Fruit fly (Drosophila melanogaster) Kc167 (cell line): Measurements from ENCODE around the gene CG13084.

Experiments used
- Myc ChIP-seq: fragments of >200 bp; optimal IDR thresholded peaks from 2 replicates; lab custom pipeline; 2017; ENCODE audit warnings: missing external identifiers
- Sin3A ChIP-seq: fragments of >200 bp; optimal IDR thresholded peaks from 2 replicates; lab custom pipeline; 2018; ENCODE audit warnings: missing external identifiers
- h ChIP-seq: fragments of >200 bp; optimal IDR thresholded peaks from 3 replicates; lab custom pipeline; 2018; ENCODE audit warnings: missing external identifiers
- insv ChIP-seq: fragments of >200 bp; optimal IDR thresholded peaks from 3 replicates; lab custom pipeline; 2018; ENCODE audit warnings: missing external identifiers
- psq ChIP-seq: fragments of >200 bp; optimal IDR thresholded peaks from 2 replicates; lab custom pipeline; 2017; ENCODE audit warnings: missing external identifiers
- ttk ChIP-seq: sonication (Bioruptor generic); optimal IDR thresholded peaks from 2 replicates; lab custom pipeline; 2017; ENCODE audit warnings: missing external identifiers

CG13084 gene

DNA sequence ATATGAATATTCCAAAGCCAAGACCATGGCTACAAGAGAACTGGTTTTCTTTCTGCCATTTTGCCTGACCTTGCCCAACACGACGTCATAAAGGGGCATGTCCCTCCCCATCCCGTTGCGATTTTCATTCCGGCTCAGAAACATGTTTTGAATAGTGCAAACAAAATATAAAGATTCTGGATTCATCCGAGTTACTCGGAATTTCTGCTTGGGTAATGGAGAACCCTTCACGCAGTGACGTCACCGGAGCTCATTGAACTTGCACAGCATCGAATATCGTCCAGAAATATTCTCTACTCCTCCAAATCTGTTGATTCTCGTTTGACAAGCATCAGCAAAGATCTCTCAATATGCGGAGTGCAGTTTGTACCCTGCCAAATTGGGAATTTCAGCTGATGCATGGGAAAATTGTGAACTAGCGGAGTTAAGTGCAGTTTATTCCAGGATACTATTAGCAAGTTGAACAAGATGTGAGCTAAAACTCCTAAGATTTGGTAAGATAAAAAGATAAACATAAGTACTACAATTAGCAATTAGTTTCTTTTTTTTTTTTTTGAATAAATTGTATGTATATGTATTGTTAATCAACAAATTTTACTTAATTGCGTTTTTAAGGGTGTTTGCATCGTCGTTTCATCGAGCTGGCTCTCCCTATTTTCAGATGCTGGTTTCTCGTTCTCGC lies 30.5 kb upstream of the CG13084 start, which contains the start of gene CG10026:
Gene CG10026 (plus strand): TSS at position 187 of the 682 bp plus-strand sequence.
- TF ChIP-seq Sin3A (lab: Kevin White, UChicago) (no peak), psq (lab: Kevin White, UChicago) (no peak)

DNA sequence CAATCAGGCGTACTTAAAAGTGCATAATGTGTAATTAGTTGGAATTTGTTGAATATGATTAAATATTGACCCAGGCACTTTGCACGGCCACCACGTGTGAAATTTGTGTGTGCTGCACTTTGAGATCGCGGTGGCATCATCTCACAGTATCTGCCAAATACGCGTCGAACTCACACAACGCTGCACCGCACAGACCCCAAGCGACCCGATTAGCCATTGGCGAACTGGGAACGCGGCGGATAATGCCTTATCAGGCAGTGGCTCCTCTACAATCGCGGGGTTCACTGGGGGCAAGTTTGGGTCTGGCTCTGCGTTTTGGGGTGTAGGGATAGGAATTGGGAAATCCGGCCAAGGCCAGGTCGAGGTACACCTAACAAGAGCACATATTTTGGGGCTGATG lies 29.5 kb upstream of the CG13084 start:
- TF ChIP-seq psq (lab: Kevin White, UChicago) (no peak), ttk (lab: Kevin White, UChicago) (no peak), Sin3A (lab: Kevin White, UChicago) (no peak)

- TF ChIP-seq ttk (lab: Kevin White, UChicago) (no peak), psq (lab: Kevin White, UChicago) (no peak), h (no peak), Sin3A (lab: Kevin White, UChicago) (no peak), Myc (lab: Kevin White, UChicago) (no peak), insv (no peak)
Observed at dm6 chr2L:19455723-19456122, 29.0 kb upstream of the CG13084 start.

- TF ChIP-seq h (no peak), Myc (lab: Kevin White, UChicago) (no peak), psq (lab: Kevin White, UChicago) (no peak), ttk (lab: Kevin White, UChicago) (no peak), insv (no peak), Sin3A (lab: Kevin White, UChicago) (no peak)
Observed at dm6 chr2L:19457890-19458580, 26.7 kb upstream of the CG13084 start.

DNA sequence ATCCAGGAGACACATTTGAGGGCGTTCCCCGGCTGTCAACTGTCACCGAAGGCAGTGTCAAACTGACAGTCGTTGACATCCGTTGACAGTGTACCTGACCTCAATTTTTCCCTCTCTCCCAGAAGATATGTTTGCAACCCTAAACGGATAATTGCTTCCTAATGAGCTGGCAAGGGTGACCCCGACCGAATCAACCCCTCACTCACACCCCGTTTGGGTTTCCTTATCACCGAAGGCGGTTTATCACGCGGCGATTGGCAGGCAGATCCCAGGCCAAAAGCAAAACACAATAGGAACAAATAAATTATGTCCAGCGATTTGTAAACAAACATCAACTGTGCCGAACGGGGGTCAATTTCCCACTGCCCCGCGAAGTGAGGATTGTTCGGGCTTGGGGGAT lies 25.3 kb upstream of the CG13084 start:
- no peak for TF ChIP-seq insv

DNA sequence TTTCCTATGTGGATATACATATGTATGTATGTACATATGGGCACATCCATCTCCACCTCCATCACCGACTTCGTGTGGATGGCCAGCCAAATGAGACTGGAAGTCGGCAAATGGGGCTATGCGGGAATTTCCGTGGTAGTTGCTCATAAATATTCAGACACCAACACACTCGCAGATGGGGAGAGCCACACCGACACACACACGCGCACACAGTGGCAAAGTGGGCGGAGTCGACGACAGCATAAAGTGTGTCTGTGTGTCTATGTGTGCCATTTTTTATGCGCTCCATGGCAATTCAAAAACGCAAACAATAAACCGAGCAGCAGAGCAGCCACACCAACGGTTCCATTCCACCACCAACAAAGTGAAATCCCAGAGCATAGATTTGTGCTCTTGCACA lies 21.8 kb upstream of the CG13084 start:
- TF ChIP-seq ttk (lab: Kevin White, UChicago) (no peak), insv (no peak), Sin3A (lab: Kevin White, UChicago) (no peak), Myc (lab: Kevin White, UChicago) (no peak)

- no peak for TF ChIP-seq h
- no peak for TF ChIP-seq Sin3A (lab: Kevin White, UChicago)
- TF ChIP-seq psq (lab: Kevin White, UChicago) = no peak
- no peak for TF ChIP-seq ttk (lab: Kevin White, UChicago)
Observed at dm6 chr2L:19463405-19463804, 21.3 kb upstream of the CG13084 start.

DNA sequence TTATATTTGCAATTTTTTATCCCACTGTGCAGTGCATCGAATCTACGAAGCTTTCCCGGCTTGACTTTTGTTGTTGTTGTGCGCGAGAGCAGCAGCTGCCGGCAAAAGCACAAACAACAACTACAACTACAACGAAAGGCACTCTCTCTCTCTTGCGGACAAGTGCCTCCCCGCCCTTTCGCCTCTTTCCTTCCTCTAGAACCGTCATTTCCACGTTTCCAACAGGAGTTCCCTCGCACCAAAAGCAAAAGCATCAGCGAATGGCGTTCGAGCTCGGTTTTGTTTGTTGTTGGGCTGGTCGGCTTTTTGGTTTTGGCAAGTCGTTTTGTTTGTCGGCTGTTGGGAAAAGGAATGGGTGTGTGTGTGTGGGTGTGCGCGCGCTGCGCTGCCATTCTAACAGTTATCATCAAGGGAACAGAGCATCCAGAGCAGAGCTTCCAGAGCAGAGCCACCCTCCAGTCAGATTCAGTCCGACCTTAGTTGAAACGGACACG lies 20.9 kb upstream of the CG13084 start, which contains the start of gene tj:
Gene tj (plus strand): TSS at position 444 of the 494 bp plus-strand sequence.
- TF ChIP-seq h (no peak), insv (no peak), ttk (lab: Kevin White, UChicago) (no peak), psq (lab: Kevin White, UChicago) (no peak), Myc (lab: Kevin White, UChicago) (no peak), Sin3A (lab: Kevin White, UChicago) (no peak)

DNA sequence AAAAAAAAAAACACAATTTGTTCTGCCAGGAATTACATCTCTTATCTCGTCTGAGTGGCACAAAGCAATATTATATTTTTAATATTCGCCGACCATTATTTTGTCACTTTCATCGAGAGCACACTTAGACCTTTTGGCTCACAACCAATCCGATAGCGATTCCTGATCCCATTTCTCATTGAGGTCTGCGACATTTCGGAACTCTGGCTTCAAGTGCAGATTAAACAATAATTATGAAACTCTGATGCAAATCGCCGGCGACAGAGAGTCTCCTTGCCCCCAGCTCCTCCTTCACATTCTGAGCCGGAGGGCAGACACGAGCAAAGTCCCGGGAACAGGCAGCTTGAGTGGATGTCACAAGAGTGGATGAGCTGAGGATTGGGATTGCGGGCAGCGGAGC lies 15.6 kb upstream of the CG13084 start:
- no peak for TF ChIP-seq psq (lab: Kevin White, UChicago)
- no peak for TF ChIP-seq Myc (lab: Kevin White, UChicago)
- TF ChIP-seq Sin3A (lab: Kevin White, UChicago) = no peak
- TF ChIP-seq insv = no peak
- no peak for TF ChIP-seq h

DNA sequence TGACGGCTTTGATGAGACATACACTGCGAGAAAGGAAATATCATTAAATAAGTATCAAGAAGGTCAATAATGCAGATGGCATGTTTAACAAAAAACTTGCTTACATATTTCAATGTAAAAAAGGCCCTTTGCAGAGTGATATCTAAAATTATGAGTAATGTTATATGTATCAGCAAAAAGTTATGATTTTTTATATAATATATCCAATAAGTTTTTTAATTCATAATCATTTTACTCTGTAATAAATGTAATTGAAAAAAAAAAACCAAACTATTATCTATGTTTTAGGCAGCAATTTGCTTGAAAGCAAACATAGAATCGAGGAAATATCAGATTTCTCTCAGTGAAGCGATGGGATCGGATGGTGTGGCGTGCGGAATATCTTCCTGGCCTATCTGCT lies 15.0 kb upstream of the CG13084 start:
- TF ChIP-seq Sin3A (lab: Kevin White, UChicago) (no peak), Myc (lab: Kevin White, UChicago) (no peak), psq (lab: Kevin White, UChicago) (no peak)

DNA sequence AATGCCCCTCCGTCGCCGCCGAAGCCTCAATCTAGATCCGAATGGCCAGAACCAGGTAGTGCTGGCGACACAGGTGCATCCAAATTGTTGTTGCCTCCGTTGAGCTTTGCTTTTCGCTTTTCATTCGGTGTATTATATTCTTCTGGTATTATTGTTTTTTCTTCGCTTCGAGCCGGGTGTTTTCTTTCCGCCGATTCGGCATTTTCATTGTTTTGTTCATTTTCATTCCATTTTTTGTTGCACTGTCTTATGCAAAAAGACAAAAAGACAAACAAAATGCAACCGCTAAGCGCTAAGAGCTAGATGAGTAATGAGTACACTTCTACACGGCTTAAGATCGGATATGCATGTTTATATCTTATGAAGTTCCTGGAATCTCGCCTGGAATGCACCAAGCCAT lies 12.5 kb upstream of the CG13084 start:
- TF ChIP-seq Sin3A (lab: Kevin White, UChicago) = no peak
- TF ChIP-seq h = no peak
- no peak for TF ChIP-seq ttk (lab: Kevin White, UChicago)
- TF ChIP-seq insv = no peak
- TF ChIP-seq psq (lab: Kevin White, UChicago) = no peak
- no peak for TF ChIP-seq Myc (lab: Kevin White, UChicago)

dm6 chr2L:19473397-19474009 lies 11.2 kb upstream of the CG13084 start:
- no peak for TF ChIP-seq ttk (lab: Kevin White, UChicago)
- no peak for TF ChIP-seq Sin3A (lab: Kevin White, UChicago)
- TF ChIP-seq Myc (lab: Kevin White, UChicago) = no peak
- TF ChIP-seq insv = no peak
- no peak for TF ChIP-seq h
- no peak for TF ChIP-seq psq (lab: Kevin White, UChicago)
